Fruit fly (Drosophila melanogaster) whole organism, embryonic: Measurements from ENCODE around the gene Vti1b.

Source experiments
- Bdp1 ChIP-seq: fragments of 200-800 bp; sonication (Bioruptor generic); optimal IDR thresholded peaks from 3 replicates; lab custom pipeline; 2016; ENCODE audit warnings: missing biosample characterization, missing genetic modification characterization
- CG10209 ChIP-seq: fragments of 200-800 bp; sonication (Bioruptor generic); optimal IDR thresholded peaks from 3 replicates; lab custom pipeline; 2017; ENCODE audit warnings: missing biosample characterization, mild to moderate bottlenecking, missing genetic modification characterization, missing genetic modification reagents
- CG10267 ChIP-seq: fragments of 200-800 bp; sonication (Bioruptor generic); optimal IDR thresholded peaks from 2 replicates; lab custom pipeline; 2018; ENCODE audit warnings: missing biosample characterization, mild to moderate bottlenecking, missing genetic modification characterization, moderate library complexity
- CG13775 ChIP-seq: fragments of 200-800 bp; sonication (Bioruptor generic); optimal IDR thresholded peaks from 3 replicates; lab custom pipeline; 2017; ENCODE audit warnings: missing biosample characterization, mild to moderate bottlenecking, missing genetic modification characterization
- CG13894 ChIP-seq: fragments of 200-800 bp; sonication (Bioruptor generic); optimal IDR thresholded peaks from 3 replicates; lab custom pipeline; 2018; ENCODE audit warnings: missing biosample characterization, mild to moderate bottlenecking, missing genetic modification characterization, moderate library complexity
- CG17802 ChIP-seq: fragments of 200-800 bp; sonication (Bioruptor generic); optimal IDR thresholded peaks from 2 replicates; lab custom pipeline; 2018; ENCODE audit warnings: missing biosample characterization, mild to moderate bottlenecking, missing genetic modification characterization, moderate library complexity
- CG1832 ChIP-seq: fragments of 200-800 bp; sonication (Bioruptor generic); optimal IDR thresholded peaks from 2 replicates; lab custom pipeline; 2017; ENCODE audit warnings: missing biosample characterization, mild to moderate bottlenecking, missing genetic modification characterization, inconsistent platforms
- CG2712 ChIP-seq: fragments of 200-800 bp; optimal IDR thresholded peaks from 3 replicates; lab custom pipeline; 2019; ENCODE audit warnings: missing biosample characterization, mild to moderate bottlenecking, missing genetic modification characterization, moderate library complexity
- CG34422 ChIP-seq: fragments of 200-800 bp; sonication (Bioruptor generic); IDR thresholded peaks from 3 replicates; pipeline ENCODE4 v1.3.6; 2022; ENCODE audit warnings: missing biosample characterization, missing genetic modification characterization
- CG4360 ChIP-seq: fragments of 200-800 bp; sonication (Bioruptor generic); IDR thresholded peaks from 2 replicates; pipeline ENCODE4 v1.3.6; 2022; ENCODE audit warnings: missing biosample characterization, missing genetic modification characterization
- CG6854 ChIP-seq: fragments of 200-800 bp; sonication (Bioruptor generic); optimal IDR thresholded peaks from 3 replicates; lab custom pipeline; 2017; ENCODE audit warnings: missing biosample characterization, mild to moderate bottlenecking, missing genetic modification characterization
- CG7372 ChIP-seq: fragments of 200-800 bp; sonication (Bioruptor generic); IDR thresholded peaks from 2 replicates; pipeline ENCODE4 v1.3.6; 2022; ENCODE audit warnings: missing biosample characterization, missing genetic modification characterization
- CG8089 ChIP-seq: fragments of 200-800 bp; sonication (Bioruptor generic); optimal IDR thresholded peaks from 3 replicates; lab custom pipeline; 2016; ENCODE audit warnings: missing biosample characterization, missing genetic modification characterization
- CG9437 ChIP-seq: fragments of 200-800 bp; sonication (Bioruptor generic); optimal IDR thresholded peaks from 2 replicates; lab custom pipeline; 2018; ENCODE audit warnings: missing biosample characterization, mild to moderate bottlenecking, missing genetic modification characterization
- CG9727 ChIP-seq: fragments of 200-800 bp; sonication (Bioruptor generic); optimal IDR thresholded peaks from 3 replicates; lab custom pipeline; 2017; ENCODE audit warnings: missing biosample characterization, mild to moderate bottlenecking, missing genetic modification characterization
- CG9797 ChIP-seq: fragments of 200-800 bp; sonication (Bioruptor generic); optimal IDR thresholded peaks from 3 replicates; lab custom pipeline; 2018; ENCODE audit warnings: missing biosample characterization, mild to moderate bottlenecking, missing genetic modification characterization
- CHES-1-like ChIP-seq: fragments of 200-800 bp; sonication (Bioruptor generic); optimal IDR thresholded peaks from 2 replicates; lab custom pipeline; 2016; ENCODE audit warnings: missing biosample characterization, missing genetic modification characterization
- CoRest ChIP-seq: fragments of 200-800 bp; sonication (Bioruptor generic); optimal IDR thresholded peaks from 3 replicates; lab custom pipeline; 2018; ENCODE audit warnings: missing biosample characterization, mild to moderate bottlenecking, missing genetic modification characterization, moderate library complexity
- E2f2 ChIP-seq: fragments of 200-800 bp; sonication (Bioruptor generic); IDR thresholded peaks from 2 replicates; pipeline ENCODE4 v1.3.6; 2022; ENCODE audit warnings: missing biosample characterization, missing genetic modification characterization
- ERR ChIP-seq: fragments of 200-800 bp; sonication (Bioruptor generic); optimal IDR thresholded peaks from 2 replicates; lab custom pipeline; 2016; ENCODE audit warnings: missing biosample characterization, missing genetic modification characterization
- Fer3 ChIP-seq: fragments of 200-800 bp; sonication (Bioruptor generic); optimal IDR thresholded peaks from 2 replicates; lab custom pipeline; 2018; ENCODE audit warnings: missing biosample characterization, mild to moderate bottlenecking, missing genetic modification characterization, moderate library complexity
- GATAe ChIP-seq: fragments of 200-800 bp; sonication (Bioruptor generic); conservative IDR thresholded peaks from 2 replicates; pipeline ENCODE4 v1.3.6; 2022; ENCODE audit warnings: missing biosample characterization, missing genetic modification characterization
- Hmr ChIP-seq: fragments of 200-800 bp; sonication (Bioruptor generic); optimal IDR thresholded peaks from 3 replicates; lab custom pipeline; 2017; ENCODE audit warnings: mild to moderate bottlenecking, missing biosample characterization, missing genetic modification reagents, missing genetic modification characterization
- Jarid2 ChIP-seq: fragments of 200-800 bp; sonication (Bioruptor generic); optimal IDR thresholded peaks from 3 replicates; lab custom pipeline; 2017; ENCODE audit warnings: mild to moderate bottlenecking, missing biosample characterization, missing genetic modification reagents, missing genetic modification characterization
- Mad ChIP-seq: fragments of 200-800 bp; sonication (Bioruptor generic); optimal IDR thresholded peaks from 2 replicates; lab custom pipeline; 2016; ENCODE audit warnings: missing biosample characterization, missing genetic modification characterization
- Med ChIP-seq: fragments of 200-800 bp; sonication (Bioruptor generic); peaks from one replicate; lab custom pipeline; 2016; ENCODE audit warnings: missing biosample characterization, missing genetic modification characterization, mild to moderate bottlenecking, inconsistent platforms, moderate library complexity
- Meics ChIP-seq: fragments of 200-800 bp; sonication (Bioruptor generic); optimal IDR thresholded peaks from 2 replicates; lab custom pipeline; 2017; ENCODE audit warnings: missing biosample characterization, mild to moderate bottlenecking, missing genetic modification characterization
- Myb ChIP-seq: fragments of 200-800 bp; sonication (Bioruptor generic); optimal IDR thresholded peaks from 2 replicates; lab custom pipeline; 2016; ENCODE audit warnings: missing biosample characterization, missing genetic modification characterization
- NC2β ChIP-seq: fragments of 200-800 bp; sonication (Bioruptor generic); optimal IDR thresholded peaks from 2 replicates; lab custom pipeline; 2016; ENCODE audit warnings: missing biosample characterization, missing genetic modification characterization
- Xbp1 ChIP-seq: fragments of 200-800 bp; sonication (Bioruptor generic); optimal IDR thresholded peaks from 3 replicates; lab custom pipeline; 2016; ENCODE audit warnings: missing biosample characterization, mild to moderate bottlenecking, missing genetic modification characterization
- ara ChIP-seq: fragments of 200-800 bp; sonication (Bioruptor generic); IDR thresholded peaks from 2 replicates; pipeline ENCODE4 v1.3.6; 2022; ENCODE audit warnings: missing biosample characterization, missing genetic modification characterization
- chinmo ChIP-seq: fragments of 200-800 bp; sonication (Bioruptor generic); IDR thresholded peaks from 4 replicates; pipeline ENCODE4 v1.3.6; 2022; ENCODE audit warnings: missing biosample characterization, missing genetic modification characterization; ENCODE audit not compliant: partially characterized antibody
- ci ChIP-seq: fragments of 200-800 bp; sonication (Bioruptor generic); IDR thresholded peaks from 3 replicates; pipeline ENCODE4 v1.3.6; 2022; ENCODE audit warnings: missing biosample characterization, missing genetic modification characterization
- crol ChIP-seq: fragments of 200-800 bp; sonication (Bioruptor generic); IDR thresholded peaks from 2 replicates; pipeline ENCODE4 v1.3.6; 2022; ENCODE audit warnings: missing biosample characterization, missing genetic modification characterization
- crp ChIP-seq, 2 experiments: fragments of 200-800 bp; sonication (Bioruptor generic); optimal IDR thresholded peaks; 2 replicates in 1 of 2; 3 replicates in 1 of 2; lab custom pipeline; 2017; ENCODE audit warnings: missing biosample characterization in 2 of 2, missing genetic modification characterization in 2 of 2, mild to moderate bottlenecking in 1 of 2, moderate library complexity in 1 of 2
- dmrt11E ChIP-seq: fragments of 200-800 bp; sonication (Bioruptor generic); optimal IDR thresholded peaks from 3 replicates; lab custom pipeline; 2018; ENCODE audit warnings: missing biosample characterization, mild to moderate bottlenecking, missing genetic modification characterization, moderate library complexity
- ewg ChIP-seq: fragments of 200-800 bp; sonication (Bioruptor generic); optimal IDR thresholded peaks from 3 replicates; lab custom pipeline; 2017; ENCODE audit warnings: mild to moderate bottlenecking, missing biosample characterization, missing genetic modification reagents, missing genetic modification characterization
- gem ChIP-seq: fragments of 200-800 bp; sonication (Bioruptor generic); optimal IDR thresholded peaks from 2 replicates; lab custom pipeline; 2019; ENCODE audit warnings: missing biosample characterization, mild to moderate bottlenecking, missing genetic modification characterization, moderate library complexity
- lmd ChIP-seq: fragments of 200-800 bp; sonication (Bioruptor generic); IDR thresholded peaks from 2 replicates; pipeline ENCODE4 v1.3.6; 2022; ENCODE audit warnings: missing biosample characterization, missing genetic modification characterization
- lola ChIP-seq, 3 experiments: fragments of >200 bp in 2 of 3; fragments of 200-800 bp in 1 of 3; sonication (Bioruptor generic) in 1 of 3; optimal IDR thresholded peaks; 2 replicates each; lab custom pipeline; 2017 to 2019; ENCODE audit warnings: missing biosample characterization in 3 of 3, missing genetic modification characterization in 3 of 3, mild to moderate bottlenecking in 1 of 3, moderate library complexity in 1 of 3
- lov ChIP-seq, 2 experiments: fragments of 200-800 bp in 1 of 2; fragments of >200 bp in 1 of 2; sonication (Bioruptor generic) in 1 of 2; IDR thresholded peaks in 1 of 2; optimal IDR thresholded peaks in 1 of 2; 2 replicates in 1 of 2; 3 replicates in 1 of 2; pipeline versions ENCODE4 v1.3.6 to Lab custom; 2017 to 2022; ENCODE audit warnings: missing biosample characterization in 1 of 2, missing genetic modification characterization in 1 of 2
- onecut ChIP-seq: fragments of 200-800 bp; sonication (Bioruptor generic); IDR thresholded peaks from 2 replicates; pipeline ENCODE4 v1.3.6; 2022; ENCODE audit warnings: missing biosample characterization, missing genetic modification characterization
- pho ChIP-seq: fragments of 200-800 bp; sonication (Bioruptor generic); optimal IDR thresholded peaks from 2 replicates; lab custom pipeline; 2016; ENCODE audit warnings: missing biosample characterization, missing genetic modification characterization
- pita ChIP-seq: fragments of 200-800 bp; sonication (Bioruptor generic); optimal IDR thresholded peaks from 2 replicates; lab custom pipeline; 2017; ENCODE audit warnings: missing biosample characterization, mild to moderate bottlenecking, missing genetic modification characterization
- prd ChIP-seq, 3 experiments: fragments of >200 bp in 2 of 3; fragments of 200-800 bp in 1 of 3; sonication (Bioruptor generic) in 1 of 3; optimal IDR thresholded peaks in 2 of 3; IDR thresholded peaks in 1 of 3; 2 replicates in 2 of 3; 3 replicates in 1 of 3; pipeline versions ENCODE4 v1.3.6 to Lab custom; 2017 to 2022; ENCODE audit warnings: missing biosample characterization in 1 of 3, missing genetic modification characterization in 1 of 3
- pzg ChIP-seq: fragments of 200-800 bp; sonication (Bioruptor generic); optimal IDR thresholded peaks from 3 replicates; lab custom pipeline; 2018; ENCODE audit warnings: missing biosample characterization, mild to moderate bottlenecking, missing genetic modification characterization, moderate library complexity
- sob ChIP-seq: fragments of 200-800 bp; sonication (Bioruptor generic); IDR thresholded peaks from 2 replicates; pipeline ENCODE4 v1.3.6; 2022; ENCODE audit warnings: missing biosample characterization, missing genetic modification characterization
- stwl ChIP-seq: fragments of 200-800 bp; sonication (Bioruptor generic); optimal IDR thresholded peaks from 3 replicates; lab custom pipeline; 2018; ENCODE audit warnings: missing biosample characterization, mild to moderate bottlenecking, missing genetic modification characterization, moderate library complexity
- zen2 ChIP-seq: fragments of 200-800 bp; sonication (Bioruptor generic); IDR thresholded peaks from 3 replicates; pipeline ENCODE4 v1.3.6; 2022; ENCODE audit warnings: missing biosample characterization, missing genetic modification characterization; ENCODE audit not compliant: partially characterized antibody

Vti1b gene

dm6 chr3R:18393436-18393835 lies 3.4 kb upstream of the Vti1b start (continued):
- TF ChIP-seq CG1832 (GFP tag; lab: Kevin White, UChicago) (no peak), ewg (no peak), CG9797 (no peak), Med (GFP tag; lab: Kevin White, UChicago) (peak; percentile 86), Xbp1 (GFP tag; lab: Kevin White, UChicago) (peak; percentile 46), NC2β (GFP tag; lab: Kevin White, UChicago) (no peak), ERR (no peak), pzg (GFP tag; lab: Kevin White, UChicago) (no peak), E2f2 (GFP tag; lab: Robert Waterston, UW) (peak; percentile 36; the same call in 1 of the 2 replicates), CG13894 (tag; lab: Kevin White, UChicago) (no peak), Jarid2 (no peak), CG10267 (no peak), Mad (no peak), ci (0 out of 3 replicates have a peak, but pooled peaks have one; percentile 47), lmd (peak; percentile 34; the same call in 1 of the 2 replicates), pita (GFP tag; lab: Kevin White, UChicago) (no peak), onecut (GFP tag; lab: Robert Waterston, UW) (no peak), gem (tag; lab: Kevin White, UChicago) (peak; percentile 79), Bdp1 (GFP tag; lab: Kevin White, UChicago) (no peak), CG9727 (GFP tag; lab: Kevin White, UChicago) (peak; percentile 54), GATAe (GFP tag; lab: Robert Waterston, UW) (no peak), ara (GFP tag; lab: Robert Waterston, UW) (peak; percentile 14; the same call in 1 of the 2 replicates), Hmr (GFP tag; lab: Kevin White, UChicago) (peak; percentile 54), CoRest (tag; lab: Kevin White, UChicago) (peak; percentile 60), CG6854 (GFP tag; lab: Kevin White, UChicago) (no peak), prd (optimal IDR thresholded peaks at IDR 0.05; lab: Kevin White, UChicago) (no peak), prd (GFP tag; IDR thresholded peaks at IDR 0.05; lab: Robert Waterston, UW) (peak; percentile 65), CG17802 (tag; lab: Kevin White, UChicago) (no peak), CG2712 (tag; lab: Kevin White, UChicago) (peak; percentile 64), CG34422 (GFP tag; lab: Robert Waterston, UW) (peak; percentile 66; the same call in 2 of the 3 replicates), CG4360 (GFP tag; lab: Robert Waterston, UW) (no peak), sob (GFP tag; lab: Robert Waterston, UW) (peak; percentile 45; the same call in 1 of the 2 replicates), crp (GFP tag; optimal IDR thresholded peaks at IDR 0.05; lab: Kevin White, UChicago) (no peak), CG7372 (no peak), pho (no peak), chinmo (GFP tag; lab: Robert Waterston, UW) (no peak), Myb (no peak), crol (GFP tag; lab: Robert Waterston, UW) (no peak), lov (optimal IDR thresholded peaks at IDR 0.05; lab: Kevin White, UChicago) (no peak), lov (GFP tag; IDR thresholded peaks at IDR 0.05; lab: Robert Waterston, UW) (no peak), stwl (no peak), CHES-1-like (no peak), CG13775 (GFP tag; lab: Kevin White, UChicago) (peak; percentile 59), CG9437 (GFP tag; lab: Kevin White, UChicago) (no peak), dmrt11E (tag; lab: Kevin White, UChicago) (peak; percentile 39), Meics (GFP tag; lab: Kevin White, UChicago) (peak; percentile 54), Fer3 (no peak), zen2 (no peak), lola (GFP tag; optimal IDR thresholded peaks at IDR 0.05; lab: Kevin White, UChicago) (peak in 1 of 3 experiments; percentile 39), CG10209 (GFP tag; lab: Kevin White, UChicago) (peak; percentile 40), CG8089 (GFP tag; lab: Kevin White, UChicago) (no peak)
